Worm (Caenorhabditis elegans) whole organism, L3 larva: ENCODE data around the gene F55C5.17.

Experiments used
- ZK546.5 ChIP-seq: sonication (generic microtip); optimal IDR thresholded peaks from 2 replicates; lab custom pipeline; 2017; ENCODE audit warnings: missing biosample characterization, missing genetic modification characterization
- ama-1 ChIP-seq: fragments of 150-350 bp; optimal IDR thresholded peaks from 2 replicates; lab custom pipeline; 2018
- daf-12 ChIP-seq: fragments of 150-350 bp; optimal IDR thresholded peaks from 2 replicates; lab custom pipeline; 2014; ENCODE audit warnings: missing biosample characterization, missing genetic modification reagents, missing genetic modification characterization
- elt-1 ChIP-seq: fragments of 150-350 bp; optimal IDR thresholded peaks from 2 replicates; lab custom pipeline; 2014; ENCODE audit warnings: missing biosample characterization, missing genetic modification characterization
- lin-15B ChIP-seq: fragments of 150-350 bp; optimal IDR thresholded peaks from 2 replicates; lab custom pipeline; 2014; ENCODE audit warnings: missing biosample characterization, missing genetic modification characterization
- lin-39 ChIP-seq: fragments of 150-350 bp; optimal IDR thresholded peaks from 2 replicates; lab custom pipeline; 2018; ENCODE audit warnings: missing biosample characterization, missing genetic modification reagents, missing genetic modification characterization
- nhr-12 ChIP-seq: fragments of 150-350 bp; optimal IDR thresholded peaks from 2 replicates; lab custom pipeline; 2014; ENCODE audit warnings: missing biosample characterization, missing genetic modification characterization
- nhr-237 ChIP-seq: fragments of 150-350 bp; optimal IDR thresholded peaks from 2 replicates; lab custom pipeline; 2014; ENCODE audit warnings: missing biosample characterization, missing genetic modification characterization
- pha-4 ChIP-seq: fragments of 150-350 bp; optimal IDR thresholded peaks from 2 replicates; lab custom pipeline; 2014; ENCODE audit warnings: missing biosample characterization, missing genetic modification reagents, missing genetic modification characterization
- sea-2 ChIP-seq: fragments of 150-350 bp; sonication (generic microtip); optimal IDR thresholded peaks from 4 replicates; lab custom pipeline; 2014; ENCODE audit warnings: missing biosample characterization, missing genetic modification reagents, missing genetic modification characterization
- unc-39 ChIP-seq: sonication (generic microtip); optimal IDR thresholded peaks from 4 replicates; lab custom pipeline; 2017; ENCODE audit warnings: missing biosample characterization, missing genetic modification characterization
- zag-1 ChIP-seq: fragments of 150-350 bp; optimal IDR thresholded peaks from 2 replicates; lab custom pipeline; 2014; ENCODE audit warnings: missing biosample characterization, missing genetic modification characterization

DNA sequence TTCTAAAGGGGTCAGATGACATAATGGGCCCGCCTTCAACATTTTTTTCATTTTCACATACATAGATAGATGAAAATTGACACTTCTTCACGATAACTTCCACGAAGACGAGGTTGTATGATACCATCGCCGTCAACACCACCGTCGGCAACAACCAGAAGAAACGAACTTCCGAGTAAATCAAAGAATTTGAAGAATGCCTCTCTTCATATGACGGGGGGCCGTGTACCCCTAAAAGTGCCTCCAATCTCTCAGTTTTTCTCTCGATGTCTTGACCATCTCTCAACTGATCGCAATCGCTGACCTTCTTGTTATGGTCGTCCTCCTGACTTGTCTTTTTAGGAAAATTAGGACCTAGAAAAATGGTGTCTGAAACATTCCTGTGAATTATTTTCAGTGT is 6.8 kb upstream of the F55C5.17 start:
- TF ChIP-seq lin-15B: no peak
- TF ChIP-seq zag-1: no peak
- no peak for TF ChIP-seq daf-12
- no peak for TF ChIP-seq nhr-237 (tag; lab: Kevin White, UChicago)
- no peak for TF ChIP-seq pha-4 (tag; lab: Kevin White, UChicago)
- no peak for TF ChIP-seq nhr-12
- no peak for TF ChIP-seq ZK546.5
- TF ChIP-seq lin-39 (tag; lab: Kevin White, UChicago): no peak
- TF ChIP-seq sea-2 (GFP tag; lab: Kevin White, UChicago): no peak
- peak; percentile 28 for TF ChIP-seq elt-1 (tag; lab: Kevin White, UChicago)
- TF ChIP-seq unc-39: no peak
- TF ChIP-seq ama-1 (lab: Kevin White, UChicago): no peak
